Fruit fly (Drosophila melanogaster): ENCODE measurements around the gene Gtpx.

Gene Gtpx

DNA sequence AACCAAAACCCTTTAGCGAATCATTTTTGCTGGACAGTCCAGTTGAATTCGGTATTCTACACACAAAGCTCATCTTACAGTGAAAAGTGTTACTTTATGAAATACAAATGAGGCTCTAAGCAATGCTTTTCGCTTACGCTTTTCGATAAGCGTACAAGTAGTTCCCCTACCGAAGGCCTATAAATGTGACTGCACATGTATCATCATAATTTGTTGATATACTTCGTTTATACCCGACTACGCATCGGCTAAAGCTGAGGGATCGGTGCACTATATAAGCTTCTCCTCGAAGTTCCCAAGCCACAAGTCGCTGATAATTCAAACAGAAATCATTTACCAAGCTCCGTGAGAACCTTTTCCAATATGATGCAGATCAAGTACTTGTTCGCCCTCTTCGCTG is 43.2 kb downstream of the Gtpx start, which contains the start of gene Drs:
Gene Drs (plus strand): TSS at position 301 of the 400 bp plus-strand sequence.
- no peak for TF ChIP-seq Sox102F (GFP tag; optimal IDR thresholded peaks at IDR 0.05)
- TF ChIP-seq CG10631 (GFP tag; optimal IDR thresholded peaks at IDR 0.05): no peak
- TF ChIP-seq CG8632 (GFP tag; optimal IDR thresholded peaks at IDR 0.05): no peak
- TF ChIP-seq fkh (GFP tag; optimal IDR thresholded peaks at IDR 0.05): no peak
- no peak for TF ChIP-seq Eip75B (GFP tag; optimal IDR thresholded peaks at IDR 0.05)
- TF ChIP-seq CG15336 (GFP tag; IDR thresholded peaks at IDR 0.05): no peak
- no peak for TF ChIP-seq CG6163 (GFP tag; IDR thresholded peaks at IDR 0.05)
- TF ChIP-seq CG8119 (GFP tag; IDR thresholded peaks at IDR 0.05): no peak

dm6 chr3L:3373994-3374623 is 48.0 kb downstream of the Gtpx start, which contains the start of the genes Ythdc1 and CG12010:
Gene Ythdc1 (minus strand): TSS chr3L:3374170.
Gene CG12010 (plus strand): TSS chr3L:3374282.
- TF ChIP-seq fkh (GFP tag; optimal IDR thresholded peaks at IDR 0.05) (peak; percentile 83), CG3032 (tag; optimal IDR thresholded peaks at IDR 0.05) (peak; percentile 20), svp (GFP tag) (peak; percentile 52), CG1621 (tag; optimal IDR thresholded peaks at IDR 0.05) (no peak)

- TF ChIP-seq Hr39 (GFP tag; optimal IDR thresholded peaks at IDR 0.05) (no peak), eg (GFP tag; IDR thresholded peaks at IDR 0.05) (no peak), Sox14 (GFP tag; optimal IDR thresholded peaks at IDR 0.05) (peak; percentile 90)
Measured at dm6 chr3L:3376551-3376950, 50.5 kb downstream of the Gtpx start, which contains the start of gene CG12012. Gene CG12012 (plus strand): TSS chr3L:3376757.

DNA sequence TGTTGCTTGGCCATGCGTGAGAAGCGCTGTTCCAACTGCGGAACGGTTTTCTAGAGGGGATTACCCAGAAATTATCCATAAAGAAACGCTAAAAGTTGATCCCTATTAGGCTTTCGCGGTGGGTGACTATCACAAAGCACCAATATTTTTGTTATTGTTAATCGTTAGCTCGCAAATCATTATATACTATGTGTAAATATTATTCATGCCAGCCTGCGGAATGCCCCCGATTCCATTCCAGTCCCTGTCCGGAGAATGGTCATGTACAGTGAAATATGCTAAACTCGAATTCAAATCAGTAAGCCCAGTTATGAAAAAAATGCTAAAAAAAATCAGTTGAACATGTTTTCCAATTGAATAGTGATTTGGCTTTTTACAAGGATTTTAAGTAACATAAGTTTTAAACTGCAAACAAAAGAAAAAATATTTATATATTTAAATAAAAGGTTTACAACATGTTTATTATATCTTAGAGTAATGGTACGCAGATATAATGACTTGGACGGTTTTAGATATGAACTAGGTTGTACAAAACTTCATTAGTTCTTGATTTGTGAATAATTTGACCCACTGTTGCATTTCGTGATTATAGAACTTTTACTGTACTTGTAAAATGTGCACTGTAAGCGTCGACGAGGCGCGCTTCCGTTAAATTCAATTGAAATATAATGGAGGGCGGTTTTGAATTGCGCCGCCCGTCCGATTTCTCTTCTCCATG is 51.3 kb downstream of the Gtpx start:
- TF ChIP-seq salr (GFP tag; optimal IDR thresholded peaks at IDR 0.05) (no peak), CG6854 (GFP tag; optimal IDR thresholded peaks at IDR 0.05) (no peak), svp (GFP tag) (no peak), Sox15 (GFP tag; optimal IDR thresholded peaks at IDR 0.05) (no peak), CG4318 (GFP tag; optimal IDR thresholded peaks at IDR 0.05) (no peak), Sox14 (GFP tag; optimal IDR thresholded peaks at IDR 0.05) (no peak), Ets96B (tag; optimal IDR thresholded peaks at IDR 0.05) (no peak), net (GFP tag; optimal IDR thresholded peaks at IDR 0.05) (no peak), CG6792 (GFP tag; optimal IDR thresholded peaks at IDR 0.05) (no peak), Hr4 (GFP tag; optimal IDR thresholded peaks at IDR 0.05) (no peak), Gug (GFP tag; IDR thresholded peaks at IDR 0.05) (no peak)

dm6 chr3L:3377965-3378292 is 51.9 kb downstream of the Gtpx start, which contains the start of gene Ids:
Gene Ids (plus strand): TSS chr3L:3378268.
- TF ChIP-seq Sox14 (GFP tag; optimal IDR thresholded peaks at IDR 0.05) (peak; percentile 60), Sox102F (GFP tag; optimal IDR thresholded peaks at IDR 0.05) (no peak), CG7368 (GFP tag; optimal IDR thresholded peaks at IDR 0.05) (peak; percentile 55), vri (GFP tag; optimal IDR thresholded peaks at IDR 0.05) (peak; percentile 70), esn (GFP tag; optimal IDR thresholded peaks at IDR 0.05) (peak; percentile 85), Gug (GFP tag; IDR thresholded peaks at IDR 0.05) (peak; percentile 53), eg (GFP tag; IDR thresholded peaks at IDR 0.05) (peak; percentile 81), Hr4 (GFP tag; optimal IDR thresholded peaks at IDR 0.05) (no peak), CG3919 (GFP tag; optimal IDR thresholded peaks at IDR 0.05) (peak; percentile 68), Smox (GFP tag; optimal IDR thresholded peaks at IDR 0.05) (peak; percentile 85), OdsH (GFP tag; optimal IDR thresholded peaks at IDR 0.05) (no peak), net (GFP tag; optimal IDR thresholded peaks at IDR 0.05) (peak; percentile 73), CG3032 (tag; optimal IDR thresholded peaks at IDR 0.05) (peak; percentile 66), CG8632 (GFP tag; optimal IDR thresholded peaks at IDR 0.05) (peak; percentile 79), Eip78C (GFP tag) (peak; percentile 94), CG16779 (tag; optimal IDR thresholded peaks at IDR 0.05) (no peak), CG10631 (GFP tag; optimal IDR thresholded peaks at IDR 0.05) (no peak), cyc (GFP tag; optimal IDR thresholded peaks at IDR 0.05) (peak; percentile 74), CG6276 (GFP tag; optimal IDR thresholded peaks at IDR 0.05) (no peak), CG8319 (GFP tag; optimal IDR thresholded peaks at IDR 0.05) (peak; percentile 67), acj6 (GFP tag; optimal IDR thresholded peaks at IDR 0.05) (peak; percentile 72), topi (GFP tag; optimal IDR thresholded peaks at IDR 0.05) (peak; percentile 86), Lpt (GFP tag; optimal IDR thresholded peaks at IDR 0.05) (peak; percentile 54), pdm3 (GFP tag; optimal IDR thresholded peaks at IDR 0.05) (no peak), fd85E (GFP tag; optimal IDR thresholded peaks at IDR 0.05) (peak; percentile 3), Ets96B (tag; optimal IDR thresholded peaks at IDR 0.05) (peak; percentile 68), Sox15 (GFP tag; optimal IDR thresholded peaks at IDR 0.05) (peak; percentile 47), CG6808 (GFP tag; optimal IDR thresholded peaks at IDR 0.05) (no peak), CG11294 (GFP tag; IDR thresholded peaks at IDR 0.05) (peak; percentile 51), CG4318 (GFP tag; optimal IDR thresholded peaks at IDR 0.05) (no peak)
